Worm (Caenorhabditis elegans) whole organism, dauer: ENCODE measurements around the gene tag-151.

Experiments
- unc-62 ChIP-seq: sonication (generic microtip); optimal IDR thresholded peaks from 2 replicates; lab custom pipeline; 2017; ENCODE audit warnings: missing biosample characterization, missing genetic modification reagents, missing genetic modification characterization

Gene tag-151

ce11 chrII:4710120-4710519 lies at the start of gene tag-151:
Gene tag-151 (plus strand): TSS chrII:4710277.
- no peak for TF ChIP-seq unc-62 (GFP tag; lab: Kevin White, UChicago)

DNA sequence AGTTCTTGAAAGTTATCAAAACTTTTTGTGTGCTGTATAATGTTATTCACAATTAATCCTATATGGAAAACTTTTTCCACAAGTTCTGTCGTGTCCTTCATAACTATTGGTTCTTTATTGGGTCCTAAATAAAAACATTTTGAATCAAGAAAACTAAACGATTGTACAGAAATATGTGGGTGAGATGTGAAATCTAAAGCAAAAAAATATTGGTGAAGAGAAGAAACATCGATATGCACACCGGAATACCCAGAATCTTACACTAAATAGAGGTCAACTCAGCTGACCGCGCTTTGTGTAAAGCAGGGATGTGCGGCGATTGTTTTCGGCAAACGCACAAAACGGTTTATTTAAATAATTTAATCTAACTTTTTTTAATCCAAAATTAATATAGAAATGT lies 48.8 kb upstream of the tag-151 start, which contains the start of gene T05A7.13:
TSS of gene T05A7.13 (minus strand) at position 101 of the 400 bp plus-strand sequence.
- TF ChIP-seq unc-62 (GFP tag; lab: Kevin White, UChicago): no peak

ce11 chrII:4663186-4663585 lies 46.9 kb upstream of the tag-151 start, which contains the start of gene T05A7.12:
Gene T05A7.12 (minus strand): TSS chrII:4663286.
- no peak for TF ChIP-seq unc-62 (GFP tag; lab: Kevin White, UChicago)

DNA sequence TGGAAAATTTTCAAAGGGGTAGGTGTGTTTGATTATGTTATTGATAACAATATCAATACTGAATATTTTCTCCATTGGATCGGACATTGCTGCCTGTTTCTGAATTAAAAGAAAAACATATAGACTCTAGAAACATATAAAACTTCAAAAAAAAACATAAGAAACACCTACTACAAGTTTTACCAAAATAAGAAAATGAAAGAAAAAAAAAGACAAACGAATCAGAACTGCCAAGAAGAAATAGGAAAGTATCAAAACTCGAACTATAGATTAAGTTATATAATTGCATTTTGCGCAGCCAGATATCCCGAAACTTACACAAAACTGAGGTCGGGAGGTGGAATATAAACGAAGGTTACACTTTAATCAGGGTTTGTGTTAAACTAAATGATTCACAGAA lies 44.7 kb upstream of the tag-151 start, which contains the start of gene T05A7.11:
TSS of gene T05A7.11 (minus strand) at position 101 of the 400 bp plus-strand sequence.
- TF ChIP-seq unc-62 (GFP tag; lab: Kevin White, UChicago): no peak

- no peak for TF ChIP-seq unc-62 (GFP tag; lab: Kevin White, UChicago)
Observed at ce11 chrII:4667572-4667971, 42.5 kb upstream of the tag-151 start, which contains the start of gene fut-5. Gene fut-5 (minus strand): TSS chrII:4667672.

- TF ChIP-seq unc-62 (GFP tag; lab: Kevin White, UChicago): no peak
Observed at ce11 chrII:4671692-4672091, 38.4 kb upstream of the tag-151 start, which contains the start of gene T05A7.6. Gene T05A7.6 (minus strand): TSS chrII:4671792.

- TF ChIP-seq unc-62 (GFP tag; lab: Kevin White, UChicago): no peak
Observed at ce11 chrII:4672584-4673110, 37.4 kb upstream of the tag-151 start, which contains the start of the genes clec-140 and hmg-11. Gene clec-140 (plus strand): TSS chrII:4673060. Gene hmg-11 (plus strand): TSS chrII:4673085.

ce11 chrII:4673242-4673641 lies 36.8 kb upstream of the tag-151 start:
- TF ChIP-seq unc-62 (GFP tag; lab: Kevin White, UChicago): no peak

ce11 chrII:4673670-4674069 lies 36.4 kb upstream of the tag-151 start:
- no peak for TF ChIP-seq unc-62 (GFP tag; lab: Kevin White, UChicago)

DNA sequence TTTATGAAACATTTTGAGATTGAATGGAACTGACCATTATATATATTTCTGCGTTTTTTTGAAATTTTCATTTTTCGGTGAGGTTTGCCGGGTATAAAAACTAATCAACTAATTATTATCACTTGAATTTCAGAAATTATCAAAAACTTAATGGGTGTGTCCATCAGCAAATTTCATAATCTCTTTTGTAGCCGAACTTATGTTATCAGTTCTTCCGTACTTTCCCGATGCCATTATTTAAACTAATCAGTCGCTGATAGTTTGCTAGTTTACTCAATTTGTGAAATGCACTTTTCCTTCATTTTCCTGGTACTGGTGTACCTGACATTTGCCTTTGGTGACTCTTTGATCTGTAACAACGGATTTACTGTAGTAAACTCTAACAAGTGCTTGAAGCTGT lies 35.9 kb upstream of the tag-151 start:
- no peak for TF ChIP-seq unc-62 (GFP tag; lab: Kevin White, UChicago)

- TF ChIP-seq unc-62 (GFP tag; lab: Kevin White, UChicago): no peak
Observed at ce11 chrII:4675481-4675880, 34.6 kb upstream of the tag-151 start, which contains the start of gene T05A7.3. Gene T05A7.3 (plus strand): TSS chrII:4675781.

- no peak for TF ChIP-seq unc-62 (GFP tag; lab: Kevin White, UChicago)
Observed at ce11 chrII:4676241-4676640, 33.8 kb upstream of the tag-151 start.

- TF ChIP-seq unc-62 (GFP tag; lab: Kevin White, UChicago): no peak
Observed at ce11 chrII:4677916-4678315, 32.2 kb upstream of the tag-151 start, which contains the start of gene T05A7.1. Gene T05A7.1 (plus strand): TSS chrII:4678216.

DNA sequence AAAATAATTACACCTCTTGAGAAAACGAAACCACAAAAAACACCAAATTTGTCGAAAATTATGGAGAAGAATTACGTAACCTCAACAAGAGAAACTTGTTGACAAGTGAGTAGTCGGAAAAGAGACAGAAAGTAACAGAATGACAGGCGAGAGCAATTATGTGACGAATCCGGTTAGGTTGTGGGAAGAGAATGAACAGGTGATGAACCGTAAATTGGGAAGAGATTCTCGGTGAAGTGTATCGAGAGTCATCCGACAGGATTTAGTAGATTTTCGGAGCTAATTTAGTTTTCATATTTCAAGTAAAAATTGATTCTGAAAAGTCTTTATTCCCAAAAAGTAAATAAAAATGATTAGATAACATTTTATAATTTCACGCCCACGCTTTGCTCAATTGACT lies 28.7 kb upstream of the tag-151 start, which contains the start of gene T05A7.7:
TSS of gene T05A7.7 (minus strand) at position 101 of the 400 bp plus-strand sequence.
- TF ChIP-seq unc-62 (GFP tag; lab: Kevin White, UChicago): no peak

DNA sequence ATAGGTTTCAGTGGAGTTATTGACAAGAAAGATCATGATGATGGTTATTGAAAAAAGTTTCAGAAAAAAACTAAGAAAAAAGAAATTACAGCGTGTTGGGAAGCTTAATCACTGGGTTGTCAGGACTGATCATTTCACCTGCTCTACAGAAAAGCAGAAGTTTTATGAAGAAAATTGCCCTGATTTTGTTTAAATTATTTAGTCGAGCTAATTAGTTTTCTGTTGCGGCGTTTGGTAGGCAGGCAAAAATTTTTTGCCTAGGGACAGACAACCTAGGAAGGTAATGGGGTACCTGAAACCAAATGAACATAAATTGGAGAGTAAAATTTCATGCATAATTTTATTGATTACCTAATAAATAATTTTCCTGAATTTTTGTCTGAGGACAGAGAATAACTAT lies 26.4 kb upstream of the tag-151 start, which contains the start of gene sre-40:
TSS of gene sre-40 (minus strand) at position 101 of the 400 bp plus-strand sequence.
- TF ChIP-seq unc-62 (GFP tag; lab: Kevin White, UChicago): no peak

DNA sequence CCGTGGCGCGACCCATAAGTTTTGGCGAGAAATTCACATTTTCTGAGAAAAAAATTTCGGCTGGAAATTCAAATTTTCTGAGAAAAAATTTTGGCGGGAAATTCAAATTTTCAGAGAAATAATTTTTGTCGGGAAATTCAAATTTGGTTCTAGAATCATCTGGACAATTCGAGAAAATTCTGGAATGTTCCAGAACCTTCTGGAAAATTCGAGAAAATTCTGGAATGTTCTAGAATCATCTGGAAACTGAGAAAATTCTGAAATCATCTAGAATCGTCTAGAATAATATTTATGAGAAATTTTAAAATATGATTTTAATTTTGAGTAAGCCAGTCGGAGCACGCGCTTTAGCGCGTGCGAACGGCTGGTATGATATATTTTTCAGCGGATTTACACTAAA lies 25.2 kb upstream of the tag-151 start:
- no peak for TF ChIP-seq unc-62 (GFP tag; lab: Kevin White, UChicago)

DNA sequence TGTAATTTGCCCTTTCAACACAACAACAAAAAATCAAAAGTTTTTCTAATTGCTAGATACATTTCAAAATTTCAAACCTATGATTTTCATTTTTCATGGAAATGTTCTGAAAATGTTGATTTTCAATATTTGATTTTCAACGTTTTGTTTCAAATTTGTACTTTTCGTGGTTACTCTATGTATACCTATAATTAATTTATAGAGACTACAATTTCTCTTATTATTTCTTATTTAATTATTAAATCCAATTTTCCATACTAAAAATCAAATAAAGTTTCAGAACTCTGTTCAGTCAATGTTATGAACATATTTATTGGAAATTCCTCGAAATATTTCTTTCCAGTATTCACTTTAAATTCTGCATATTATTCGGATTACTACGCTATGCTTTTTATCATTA lies 23.1 kb upstream of the tag-151 start, which contains the start of gene sre-39:
TSS of gene sre-39 (plus strand) at position 301 of the 400 bp plus-strand sequence.
- TF ChIP-seq unc-62 (GFP tag; lab: Kevin White, UChicago): no peak
